ENCODE assay signal across 4 fruit fly cellular contexts in the genomic region with DNA sequence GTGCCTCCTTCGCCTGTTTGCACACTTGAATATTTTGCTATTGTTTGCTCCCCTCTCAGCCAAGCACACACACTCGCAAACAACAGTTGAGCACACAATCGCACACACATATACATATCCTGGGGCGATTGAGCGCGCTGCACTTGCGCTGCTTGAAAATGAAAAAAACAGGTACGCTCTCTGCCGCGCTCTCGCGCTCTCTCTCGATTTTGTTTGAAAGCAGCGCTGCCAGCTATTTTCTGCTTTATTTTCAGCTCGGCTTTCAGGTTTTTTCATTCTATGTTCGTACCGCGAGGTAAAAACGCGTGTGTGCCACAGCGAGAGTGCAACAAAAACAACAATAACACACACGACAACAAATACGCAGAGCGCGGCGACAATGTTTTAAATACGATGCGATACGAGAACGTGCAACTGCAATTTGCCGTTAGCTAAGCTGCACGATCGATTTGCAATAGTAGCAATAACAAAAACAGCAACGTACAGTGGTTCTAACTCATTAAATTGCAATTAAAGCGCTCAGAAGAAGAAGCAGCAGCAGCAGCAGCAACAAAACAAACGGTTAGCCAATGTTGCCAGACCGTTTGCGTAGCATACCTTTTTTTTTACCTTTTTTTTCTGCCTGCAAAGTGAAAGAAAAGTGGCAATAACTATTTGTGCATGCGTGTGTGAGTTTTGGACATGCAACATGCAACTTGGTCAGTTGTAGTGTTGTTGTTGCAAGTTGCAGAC.
TF ChIP-seq lines count a peak whose summit lies in the region.

No protein-coding gene starts in this region.

- no peak for TF ChIP-seq CTCF in whole organism, embryonic (GFP tag; optimal IDR thresholded peaks at IDR 0.05; lab: Kevin White, UChicago)

TF ChIP-seq in whole organism, embryonic, 481 proteins besides CTCF, POLR2A, EP300 and RAD21 (continues in another document):
- peak; percentile 67 for TF ChIP-seq sqz (GFP tag; optimal IDR thresholded peaks at IDR 0.05; lab: Kevin White, UChicago)
- peak; percentile 45; the same call in 1 of the 3 replicates for TF ChIP-seq z (GFP tag; IDR thresholded peaks at IDR 0.05; lab: Robert Waterston, UW)
- TF ChIP-seq nom (GFP tag; optimal IDR thresholded peaks at IDR 0.05; lab: Kevin White, UChicago), result peak; percentile 7
- TF ChIP-seq CG17385 (GFP tag; optimal IDR thresholded peaks at IDR 0.05; lab: Kevin White, UChicago), result peak; percentile 63
- peak; percentile 66 for TF ChIP-seq cg (GFP tag; optimal IDR thresholded peaks at IDR 0.05; lab: Kevin White, UChicago)
- no peak for TF ChIP-seq CG11504 (tag; optimal IDR thresholded peaks at IDR 0.05; lab: Kevin White, UChicago)
- peak; percentile 11 for TF ChIP-seq stwl (tag; optimal IDR thresholded peaks at IDR 0.05; lab: Kevin White, UChicago)
- no peak for TF ChIP-seq CG8089 (GFP tag; optimal IDR thresholded peaks at IDR 0.05; lab: Kevin White, UChicago)
- TF ChIP-seq insv (GFP tag; optimal IDR thresholded peaks at IDR 0.05; lab: Kevin White, UChicago), result no peak
- no peak for TF ChIP-seq ewg (GFP tag; optimal IDR thresholded peaks at IDR 0.05; lab: Kevin White, UChicago)
- TF ChIP-seq CG15479 (GFP tag; optimal IDR thresholded peaks at IDR 0.05; lab: Kevin White, UChicago), result peak; percentile 99
- TF ChIP-seq Nf-YA (GFP tag; IDR thresholded peaks at IDR 0.05; lab: Robert Waterston, UW), result no peak
- TF ChIP-seq mld (GFP tag; IDR thresholded peaks at IDR 0.05; lab: Robert Waterston, UW; ENCODE audit: partially characterized antibody), result no peak
- no peak for TF ChIP-seq Six4 (GFP tag; optimal IDR thresholded peaks at IDR 0.05; lab: Kevin White, UChicago)
- TF ChIP-seq CG8924 (tag; optimal IDR thresholded peaks at IDR 0.05; lab: Kevin White, UChicago), result peak; percentile 8
- peak; percentile 57 for TF ChIP-seq yki (optimal IDR thresholded peaks at IDR 0.05; lab: Kevin White, UChicago)
- TF ChIP-seq zen (tag; optimal IDR thresholded peaks at IDR 0.05; lab: Kevin White, UChicago), result peak; percentile 94
- peak; percentile 57 for TF ChIP-seq kni (GFP tag; optimal IDR thresholded peaks at IDR 0.05; lab: Kevin White, UChicago)
- TF ChIP-seq amos (GFP tag; IDR thresholded peaks at IDR 0.05; lab: Robert Waterston, UW; ENCODE audit: partially characterized antibody), result 0 out of 2 replicates have a peak, but pooled peaks have one; percentile 4
- no peak for TF ChIP-seq CG11695 (GFP tag; IDR thresholded peaks at IDR 0.05; lab: Robert Waterston, UW)

TF ChIP-seq in whole organism, prepupa, 60 proteins besides CTCF, POLR2A, EP300 and RAD21:
- TF ChIP-seq CG6163 (GFP tag; IDR thresholded peaks at IDR 0.05; lab: Robert Waterston, UW) (0 out of 3 replicates have a peak, but pooled peaks have one; percentile 13), eg (GFP tag; IDR thresholded peaks at IDR 0.05; lab: Robert Waterston, UW) (no peak), dsx (GFP tag; optimal IDR thresholded peaks at IDR 0.05; lab: Kevin White, UChicago; ENCODE audit: poor library complexity, severe bottlenecking) (peak; percentile 43)
TF ChIP-seq in whole organism, prepupa: peak in this region for 2.

TF ChIP-seq in whole organism, pupa, 21 proteins besides CTCF, POLR2A, EP300 and RAD21:
- TF ChIP-seq CG4496 (GFP tag; IDR thresholded peaks at IDR 0.05; lab: Robert Waterston, UW) (0 out of 3 replicates have a peak, but pooled peaks have one; percentile 46), Pif1A (GFP tag; optimal IDR thresholded peaks at IDR 0.05; lab: Kevin White, UChicago) (no peak), fd96Ca (GFP tag; IDR thresholded peaks at IDR 0.05; lab: Robert Waterston, UW) (peak; percentile 6; the same call in 1 of the 3 replicates), CG14655 (GFP tag; optimal IDR thresholded peaks at IDR 0.05; lab: Kevin White, UChicago) (peak; percentile 1)
TF ChIP-seq in whole organism, pupa: peak in this region for 3.

TF ChIP-seq in whole organism, wandering third instar larva, 38 proteins besides CTCF, POLR2A, EP300 and RAD21:
- TF ChIP-seq pan (optimal IDR thresholded peaks at IDR 0.05; lab: Kevin White, UChicago) (no peak), Dfd (GFP tag; optimal IDR thresholded peaks at IDR 0.05; lab: Kevin White, UChicago) (peak; percentile 27), Dif (GFP tag; optimal IDR thresholded peaks at IDR 0.05; lab: Kevin White, UChicago; ENCODE audit: partially characterized antibody) (peak; percentile 58), CrebA (GFP tag; optimal IDR thresholded peaks at IDR 0.05; lab: Kevin White, UChicago; ENCODE audit: borderline replicate concordance) (no peak), dsf (GFP tag; optimal IDR thresholded peaks at IDR 0.05; lab: Kevin White, UChicago; ENCODE audit: borderline replicate concordance) (no peak), tai (GFP tag; optimal IDR thresholded peaks at IDR 0.05; lab: Kevin White, UChicago) (no peak), Myc (optimal IDR thresholded peaks at IDR 0.05; lab: Kevin White, UChicago) (no peak), sv (GFP tag; optimal IDR thresholded peaks at IDR 0.05; lab: Kevin White, UChicago) (no peak), HLH106 (tag; optimal IDR thresholded peaks at IDR 0.05; lab: Kevin White, UChicago) (no peak), jim (GFP tag; optimal IDR thresholded peaks at IDR 0.05; lab: Kevin White, UChicago) (no peak)
